Worm (Caenorhabditis elegans) whole organism, dauer: Measurements from ENCODE around the gene fbxc-18.
"Not testable (repeated sequence)": the region's sequence is repeated elsewhere in the genome, so short reads cannot be mapped to it uniquely, and the experiment has no call there.

ENCODE experiments used
- unc-62 ChIP-seq: sonication (generic microtip); optimal IDR thresholded peaks from 2 replicates; lab custom pipeline; 2017; ENCODE audit warnings: missing biosample characterization, missing genetic modification reagents, missing genetic modification characterization

fbxc-18 gene

DNA sequence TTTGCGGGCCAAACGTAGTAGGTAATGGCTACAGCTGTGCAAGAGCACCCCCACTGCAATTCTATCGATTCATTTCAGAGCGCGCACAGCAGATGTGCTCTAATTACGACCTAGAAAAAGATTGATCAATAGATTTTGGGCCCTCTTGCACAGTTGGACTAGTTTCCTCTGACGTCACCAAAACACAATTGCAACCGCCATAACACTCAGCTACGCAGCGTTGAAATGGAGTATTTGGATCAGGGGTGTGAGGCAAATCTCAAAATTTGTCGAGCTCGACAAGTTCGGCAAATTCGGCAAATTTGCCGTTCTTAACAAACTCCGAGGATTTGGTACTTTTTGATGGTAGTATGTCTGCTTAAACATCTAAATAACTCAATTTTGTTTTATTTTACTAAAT lies at the start of gene fbxc-18:
TSS of gene fbxc-18 (minus strand) at position 101 of the 400 bp plus-strand sequence.
- TF ChIP-seq unc-62 (GFP tag; lab: Kevin White, UChicago): not testable (repeated sequence)

DNA sequence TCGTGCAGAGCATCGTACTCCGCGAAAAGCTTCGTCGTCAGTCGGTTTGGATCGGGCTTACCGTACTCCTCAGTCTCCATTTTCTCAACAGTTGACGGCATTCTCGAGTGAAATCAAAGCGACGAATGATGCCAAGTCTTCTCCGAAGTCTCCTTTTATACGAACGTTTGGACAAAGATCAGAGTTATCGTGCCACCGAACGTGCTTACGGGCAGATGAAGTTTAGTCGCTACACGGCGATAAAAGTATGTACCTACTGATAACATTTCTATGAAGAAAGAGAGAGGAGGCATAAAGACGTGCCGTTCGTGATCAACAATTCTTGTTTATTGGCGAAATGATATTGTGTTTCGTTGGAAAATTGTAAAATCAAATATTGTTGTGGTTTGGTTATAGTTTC lies 39.5 kb upstream of the fbxc-18 start, which contains the start of gene F45D11.14:
TSS of gene F45D11.14 (minus strand) at position 101 of the 400 bp plus-strand sequence.
- not testable (repeated sequence) for TF ChIP-seq unc-62 (GFP tag; lab: Kevin White, UChicago)

DNA sequence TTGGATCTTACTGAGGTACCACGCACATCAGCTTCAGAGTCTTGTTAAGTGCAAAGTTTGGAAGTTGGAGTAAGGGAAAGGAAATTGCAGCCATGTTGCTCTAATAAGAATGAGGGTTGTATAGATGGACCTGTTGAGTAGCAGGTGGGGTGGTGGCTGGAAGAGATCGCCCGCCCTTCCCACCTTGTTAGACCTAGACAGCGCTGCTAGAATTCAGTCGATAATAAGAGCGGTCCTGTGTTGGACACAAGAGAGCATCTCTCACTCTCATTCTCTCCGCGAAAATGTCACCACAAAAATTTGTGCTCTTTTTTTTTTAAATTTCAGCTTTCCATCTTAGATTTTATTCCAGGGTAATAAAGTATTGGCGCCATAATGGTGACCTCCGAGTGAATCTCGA lies 34.5 kb upstream of the fbxc-18 start, which contains the start of the genes fbxb-30 and F45D11.5:
TSS of gene fbxb-30 (minus strand) at position 101 of the 400 bp plus-strand sequence.
TSS of gene F45D11.5 (plus strand) at position 352 of the 400 bp plus-strand sequence.
- no peak for TF ChIP-seq unc-62 (GFP tag; lab: Kevin White, UChicago)

DNA sequence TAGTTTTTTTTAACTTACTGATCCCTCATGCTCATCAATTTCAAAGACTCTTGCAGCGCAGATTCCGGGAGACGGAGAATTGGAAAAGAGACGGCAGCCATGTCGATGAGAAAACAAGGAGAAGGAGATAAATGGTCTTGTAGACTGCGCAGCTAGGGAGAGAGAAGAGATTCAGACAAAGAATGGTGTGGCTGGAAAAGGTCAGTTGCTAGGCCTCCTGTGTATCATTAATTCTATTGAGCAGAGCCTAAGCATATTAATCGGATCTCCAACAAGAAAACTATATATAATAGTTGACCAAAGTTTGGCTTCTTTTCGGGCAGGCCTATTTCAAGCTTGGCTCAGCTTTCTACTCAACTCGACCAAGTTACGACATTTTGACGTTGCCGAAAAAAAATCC lies 32.6 kb upstream of the fbxc-18 start, which contains the start of gene fbxb-29:
TSS of gene fbxb-29 (minus strand) at position 101 of the 400 bp plus-strand sequence.
- TF ChIP-seq unc-62 (GFP tag; lab: Kevin White, UChicago): no peak

DNA sequence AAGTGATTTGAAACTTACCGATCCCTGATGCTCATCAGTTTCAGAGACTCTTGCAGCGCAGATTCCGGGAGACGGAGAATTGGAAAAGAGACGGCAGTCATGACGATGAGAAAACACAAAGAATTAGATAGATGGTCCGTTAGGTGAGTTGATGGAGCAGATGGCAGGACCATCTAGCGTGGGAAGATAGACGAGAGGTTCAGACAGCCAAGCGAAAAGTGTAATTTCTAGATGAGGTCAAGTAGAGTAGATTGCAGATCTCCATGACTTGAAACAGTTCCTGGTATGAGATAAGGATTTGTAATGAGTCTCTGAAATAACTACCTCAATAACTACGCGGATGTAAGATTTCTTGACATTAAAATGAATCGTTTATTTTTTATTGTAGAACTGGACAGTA lies 29.2 kb upstream of the fbxc-18 start, which contains the start of gene F45D11.11:
TSS of gene F45D11.11 (minus strand) at position 101 of the 400 bp plus-strand sequence.
- not testable (repeated sequence) for TF ChIP-seq unc-62 (GFP tag; lab: Kevin White, UChicago)

DNA sequence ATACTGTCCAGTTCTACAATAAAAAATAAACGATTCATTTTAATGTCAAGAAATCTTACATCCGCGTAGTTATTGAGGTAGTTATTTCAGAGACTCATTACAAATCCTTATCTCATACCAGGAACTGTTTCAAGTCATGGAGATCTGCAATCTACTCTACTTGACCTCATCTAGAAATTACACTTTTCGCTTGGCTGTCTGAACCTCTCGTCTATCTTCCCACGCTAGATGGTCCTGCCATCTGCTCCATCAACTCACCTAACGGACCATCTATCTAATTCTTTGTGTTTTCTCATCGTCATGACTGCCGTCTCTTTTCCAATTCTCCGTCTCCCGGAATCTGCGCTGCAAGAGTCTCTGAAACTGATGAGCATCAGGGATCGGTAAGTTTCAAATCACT lies 27.4 kb upstream of the fbxc-18 start, which contains the start of gene F45D11.7:
TSS of gene F45D11.7 (plus strand) at position 301 of the 400 bp plus-strand sequence.
- not testable (repeated sequence) for TF ChIP-seq unc-62 (GFP tag; lab: Kevin White, UChicago)

DNA sequence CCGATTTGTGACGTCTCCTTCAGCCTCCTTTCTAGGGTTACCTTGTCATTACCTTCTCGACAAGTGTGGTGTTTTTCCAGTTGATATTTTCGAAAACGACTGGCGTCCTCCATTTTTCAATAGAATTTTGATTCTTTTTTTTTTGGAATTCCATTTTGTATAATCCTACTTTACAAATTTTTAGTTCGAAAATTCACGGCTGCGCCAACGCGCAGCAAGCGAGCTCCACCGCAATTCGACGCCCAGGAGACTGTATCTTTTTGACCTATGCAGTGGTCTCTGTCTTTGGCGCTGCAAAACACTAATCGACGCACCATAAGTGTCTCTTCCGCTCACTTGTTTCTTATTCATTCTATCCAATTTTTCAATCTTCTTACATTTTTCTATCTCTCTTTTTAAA lies 24.4 kb upstream of the fbxc-18 start, which contains the start of gene fbxc-42:
TSS of gene fbxc-42 (plus strand) at position 301 of the 400 bp plus-strand sequence.
- no peak for TF ChIP-seq unc-62 (GFP tag; lab: Kevin White, UChicago)

DNA sequence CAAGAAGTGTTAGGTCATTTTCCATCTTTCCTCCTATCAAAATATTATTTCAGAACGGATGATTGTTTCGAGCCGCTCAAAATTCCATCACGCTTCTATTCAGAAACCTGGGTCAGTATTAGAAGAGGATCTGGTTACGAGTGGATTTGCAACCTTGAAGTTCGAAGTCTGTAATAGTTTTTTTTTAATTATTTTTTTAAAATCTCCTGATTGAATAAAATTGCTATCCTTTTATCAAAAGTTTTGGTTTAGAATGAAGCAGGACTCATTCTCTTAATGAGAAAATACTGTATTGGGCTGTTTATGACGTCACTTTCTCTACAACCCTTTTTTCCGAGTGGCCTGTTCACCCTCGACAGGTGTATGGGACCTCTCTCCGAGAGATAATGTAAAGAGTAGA lies 21.6 kb upstream of the fbxc-18 start, which contains the start of gene fbxc-39:
TSS of gene fbxc-39 (plus strand) at position 301 of the 400 bp plus-strand sequence.
- no peak for TF ChIP-seq unc-62 (GFP tag; lab: Kevin White, UChicago)

DNA sequence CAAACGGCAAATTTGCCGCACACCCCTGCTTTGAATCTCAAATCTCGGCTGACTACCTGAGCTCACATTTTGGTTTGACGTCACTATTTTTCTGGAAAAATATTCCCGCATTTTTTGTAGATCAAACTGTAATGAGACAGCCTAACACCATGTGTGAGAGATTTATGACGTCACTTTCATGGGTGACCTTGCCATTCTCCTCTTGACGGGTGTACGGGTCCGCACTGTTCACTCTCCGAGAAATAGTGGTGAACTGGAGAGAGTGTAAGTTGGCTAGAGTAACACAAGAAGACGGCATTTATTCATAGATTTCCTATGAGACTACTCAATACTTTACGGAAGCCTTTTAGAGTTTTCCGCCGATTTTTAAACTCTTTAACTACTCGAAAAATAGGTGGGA lies 18.8 kb upstream of the fbxc-18 start, which contains the start of gene fbxc-40:
TSS of gene fbxc-40 (plus strand) at position 301 of the 400 bp plus-strand sequence.
- TF ChIP-seq unc-62 (GFP tag; lab: Kevin White, UChicago): not testable (repeated sequence)

DNA sequence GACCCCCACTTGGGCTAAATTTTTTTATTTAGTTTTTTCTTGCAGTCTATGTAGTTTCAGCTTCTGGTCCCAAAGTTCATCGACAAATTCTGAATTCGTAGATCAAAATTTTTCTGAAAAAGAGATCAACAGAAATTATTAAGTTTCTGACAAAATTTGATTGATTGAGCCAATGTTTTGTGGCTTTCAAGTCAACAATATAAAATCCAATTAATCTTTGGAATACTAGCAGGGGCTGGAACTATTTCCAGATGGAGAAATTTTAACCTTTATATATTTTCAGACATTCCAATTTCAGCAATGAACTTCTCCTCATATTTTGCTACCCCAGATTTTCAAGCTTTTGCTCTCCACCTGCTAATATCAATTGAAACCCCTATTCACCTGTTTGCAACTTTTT lies 16.0 kb upstream of the fbxc-18 start, which contains the start of gene srh-274:
TSS of gene srh-274 (plus strand) at position 301 of the 400 bp plus-strand sequence.
- TF ChIP-seq unc-62 (GFP tag; lab: Kevin White, UChicago): no peak

DNA sequence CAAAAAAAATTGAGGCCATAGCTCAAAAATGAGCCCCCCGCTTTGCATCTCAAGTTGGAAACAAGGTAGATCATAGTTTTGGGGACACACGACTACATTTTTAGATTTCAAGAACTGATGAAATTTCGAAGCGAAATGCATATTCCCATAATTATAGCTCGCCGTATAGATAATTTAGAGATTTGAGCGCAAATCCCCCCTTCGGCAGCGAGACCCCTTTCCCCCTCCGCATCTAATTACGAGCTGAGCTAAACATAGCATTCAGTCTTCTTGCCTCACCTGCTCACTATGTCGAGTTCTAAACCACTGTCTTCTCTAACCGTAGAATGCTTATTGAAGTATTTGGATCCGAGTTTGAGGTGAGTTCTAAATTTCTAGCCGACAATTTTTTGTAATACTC lies 12.3 kb upstream of the fbxc-18 start, which contains the start of the genes fbxc-17 and fbxc-15:
TSS of gene fbxc-17 (minus strand) at position 101 of the 400 bp plus-strand sequence.
TSS of gene fbxc-15 (plus strand) at position 289 of the 400 bp plus-strand sequence.
- no peak for TF ChIP-seq unc-62 (GFP tag; lab: Kevin White, UChicago)

DNA sequence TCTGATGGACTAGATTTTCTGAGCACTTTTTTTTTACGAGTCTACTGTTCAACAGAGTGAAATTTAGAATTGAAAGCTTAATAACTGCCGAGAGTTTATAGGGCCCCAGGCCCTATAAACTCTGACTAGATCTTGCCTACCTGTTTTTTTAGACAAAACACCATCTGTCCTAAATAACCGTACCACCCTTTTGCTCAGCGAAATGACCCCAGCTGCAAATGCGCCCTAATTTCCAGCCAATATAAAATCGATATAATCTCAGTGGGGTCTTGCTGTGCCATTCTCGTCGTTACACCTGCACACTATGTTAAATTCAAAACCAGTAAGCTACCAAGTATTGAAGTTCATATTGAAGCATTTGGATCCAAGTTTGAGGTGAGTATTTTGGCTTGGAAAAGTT lies 7.1 kb upstream of the fbxc-18 start, which contains the start of gene fbxc-14:
TSS of gene fbxc-14 (plus strand) at position 301 of the 400 bp plus-strand sequence.
- TF ChIP-seq unc-62 (GFP tag; lab: Kevin White, UChicago): no peak

DNA sequence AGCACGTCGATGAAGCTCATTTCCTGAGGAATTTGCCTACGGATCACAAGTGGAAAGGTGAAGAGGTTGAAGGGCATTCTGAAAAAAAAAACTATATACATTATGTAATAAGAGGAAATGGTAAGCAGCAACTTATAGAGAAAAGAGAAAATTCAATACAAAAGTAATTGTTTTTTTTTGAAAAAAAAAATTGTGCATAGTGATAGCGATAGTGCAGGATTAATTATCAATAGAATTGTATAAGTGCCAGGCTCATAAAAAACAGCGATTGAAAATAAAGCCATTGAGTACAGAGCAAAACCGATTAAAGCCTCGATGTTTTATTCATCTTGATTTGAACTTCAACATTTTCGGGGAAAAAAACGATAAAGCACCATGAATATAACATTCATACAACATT lies 6.0 kb upstream of the fbxc-18 start, which contains the start of gene C32B5.15:
TSS of gene C32B5.15 (minus strand) at position 101 of the 400 bp plus-strand sequence.
- no peak for TF ChIP-seq unc-62 (GFP tag; lab: Kevin White, UChicago)

DNA sequence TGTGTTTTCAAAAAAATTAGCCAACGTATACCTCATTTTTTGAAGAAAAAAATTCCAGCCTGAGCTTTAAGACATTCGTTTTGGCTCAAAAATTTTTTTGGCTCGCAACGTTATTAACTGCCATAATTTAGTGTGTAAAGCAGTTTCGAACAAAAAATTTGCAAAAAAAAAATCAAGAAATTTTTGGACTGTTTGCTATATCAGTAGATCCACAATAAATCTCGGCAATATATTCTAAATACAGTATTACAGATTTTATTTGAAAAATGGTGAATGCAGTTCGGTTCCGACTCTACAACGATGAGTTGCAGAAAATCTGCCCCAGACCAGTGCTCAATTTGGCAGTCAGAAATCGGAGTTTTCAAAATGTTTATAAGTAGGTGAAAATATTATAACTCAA lies 1.2 kb upstream of the fbxc-18 start, which contains the start of gene C32B5.6:
TSS of gene C32B5.6 (plus strand) at position 301 of the 400 bp plus-strand sequence.
- TF ChIP-seq unc-62 (GFP tag; lab: Kevin White, UChicago): not testable (repeated sequence)

DNA sequence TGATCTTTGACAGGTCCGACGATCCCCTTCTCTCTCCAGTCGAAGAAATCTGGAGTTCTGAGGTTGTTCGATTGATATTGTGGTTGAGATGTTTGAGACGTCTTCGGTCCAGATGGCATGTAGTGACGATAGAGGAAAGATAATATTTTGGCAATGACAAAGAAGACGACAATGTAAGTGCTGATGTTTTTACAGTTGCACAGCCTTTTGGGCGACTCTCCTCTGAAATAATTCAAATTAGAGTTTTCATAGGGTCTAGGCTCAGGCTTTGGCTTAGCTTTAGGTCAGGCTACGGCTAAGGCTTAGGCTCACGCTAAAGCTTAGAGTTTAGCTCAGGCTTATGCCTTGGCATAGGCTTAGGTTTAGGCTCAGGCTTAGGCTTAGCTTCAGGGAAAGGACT lies 4.9 kb downstream of the fbxc-18 start, which contains the start of gene C32B5.13:
TSS of gene C32B5.13 (minus strand) at position 101 of the 400 bp plus-strand sequence.
- TF ChIP-seq unc-62 (GFP tag; lab: Kevin White, UChicago): no peak

DNA sequence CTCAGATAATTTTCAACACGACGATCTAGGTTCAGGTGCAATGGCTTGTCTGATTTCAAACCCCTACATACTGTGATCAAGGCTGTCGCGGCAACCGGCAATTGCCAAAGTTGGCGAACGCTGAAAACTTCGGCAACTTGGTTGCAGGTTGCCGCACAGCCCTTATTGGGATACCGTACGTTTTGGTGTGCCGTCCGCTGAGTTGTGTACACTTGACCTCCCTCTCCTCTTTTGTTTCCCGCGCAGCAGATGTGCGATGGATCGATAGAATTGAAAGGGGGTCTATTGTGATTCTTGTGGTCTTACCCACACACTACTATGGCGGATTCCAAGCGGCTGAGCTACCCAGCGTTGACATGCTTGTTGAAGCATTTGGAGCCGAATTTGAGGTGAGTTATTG lies 6.6 kb downstream of the fbxc-18 start, which contains the start of the genes C32B5.18 and C32B5.7:
TSS of gene C32B5.18 (plus strand) at position 301 of the 400 bp plus-strand sequence.
TSS of gene C32B5.7 (plus strand) at position 311 of the 400 bp plus-strand sequence.
- no peak for TF ChIP-seq unc-62 (GFP tag; lab: Kevin White, UChicago)
